Worm (Caenorhabditis elegans) whole organism, midembryonic: Measurements from ENCODE around the gene scl-24.

ENCODE experiments used
- T22C8.4 ChIP-seq: fragments of 200-800 bp; sonication (Bioruptor generic); IDR thresholded peaks from 2 replicates; pipeline ENCODE4 v1.3.6; 2022; ENCODE audit warnings: missing genetic modification characterization, missing compliant biosample characterization
- med-1 ChIP-seq: sonication (generic microtip); optimal IDR thresholded peaks from 2 replicates; lab custom pipeline; 2017; ENCODE audit warnings: missing genetic modification characterization, mild to moderate bottlenecking, missing compliant biosample characterization, antibody characterized with exemption, missing genetic modification reagents; ENCODE audit not compliant: insufficient read depth
- ref-1 ChIP-seq: fragments of 200-800 bp; sonication (Bioruptor generic); conservative IDR thresholded peaks from 2 replicates; pipeline ENCODE4 v1.3.6; 2022; ENCODE audit warnings: missing genetic modification reagents, missing genetic modification characterization, missing compliant biosample characterization

- TF ChIP-seq ref-1 (GFP tag; lab: Robert Waterston, UW) (no peak), T22C8.4 (GFP tag; lab: Robert Waterston, UW) (no peak), med-1 (no peak)
These were observed 45.3 kb downstream of the scl-24 start, which contains the start of gene C18D4.4 for ce11 chrV:17531410-17531809.
